Worm (Caenorhabditis elegans) whole organism, L4 larva: ENCODE data around the gene T21E8.4.

ENCODE experiments used
- D1046.2 ChIP-seq: fragments of 200-800 bp; sonication (Bioruptor generic); IDR thresholded peaks from 2 replicates; pipeline ENCODE4 v1.3.6; 2022; ENCODE audit warnings: missing genetic modification characterization, missing compliant biosample characterization
- F26F4.8 ChIP-seq: fragments of 200-800 bp; sonication (Bioruptor generic); conservative IDR thresholded peaks from 2 replicates; pipeline ENCODE4 v1.3.6; 2022; ENCODE audit warnings: missing genetic modification characterization, missing compliant biosample characterization
- F44E2.7 ChIP-seq: fragments of 200-800 bp; sonication (Bioruptor generic); IDR thresholded peaks from 2 replicates; pipeline ENCODE4 v2.1.2; 2022; ENCODE audit warnings: missing genetic modification characterization, missing compliant biosample characterization
- ZK337.2 ChIP-seq: fragments of 200-800 bp; sonication (Bioruptor generic); IDR thresholded peaks from 2 replicates; pipeline ENCODE4 v1.3.6; 2022; ENCODE audit warnings: missing genetic modification reagents, missing genetic modification characterization, missing compliant biosample characterization
- aha-1 ChIP-seq: fragments of 150-350 bp; peaks from one replicate; lab custom pipeline; 2014; ENCODE audit warnings: missing biosample characterization, missing genetic modification characterization
- ceh-20 ChIP-seq: fragments of 200-800 bp; sonication (Bioruptor generic); IDR thresholded peaks from 2 replicates; pipeline ENCODE4 v1.3.6; 2022; ENCODE audit warnings: missing genetic modification reagents, missing genetic modification characterization, missing compliant biosample characterization
- ceh-28 ChIP-seq: fragments of 150-350 bp; optimal IDR thresholded peaks from 2 replicates; lab custom pipeline; 2014; ENCODE audit warnings: missing biosample characterization, missing genetic modification reagents, missing genetic modification characterization
- ceh-44 ChIP-seq: fragments of 200-800 bp; sonication (Bioruptor generic); IDR thresholded peaks from 2 replicates; pipeline ENCODE4 v1.3.6; 2022; ENCODE audit warnings: missing genetic modification reagents, missing genetic modification characterization, missing compliant biosample characterization
- ctbp-1 ChIP-seq: fragments of 200-800 bp; sonication (Bioruptor generic); IDR thresholded peaks from 2 replicates; pipeline ENCODE4 v1.3.6; 2022; ENCODE audit warnings: missing genetic modification reagents, missing genetic modification characterization, missing compliant biosample characterization
- daf-12 ChIP-seq: fragments of 150-350 bp; optimal IDR thresholded peaks from 2 replicates; lab custom pipeline; 2014; ENCODE audit warnings: missing biosample characterization, missing genetic modification reagents, missing genetic modification characterization
- daf-8 ChIP-seq: fragments of 200-800 bp; sonication (Bioruptor generic); IDR thresholded peaks from 2 replicates; pipeline ENCODE4 v1.3.6; 2022; ENCODE audit warnings: missing genetic modification characterization, missing compliant biosample characterization
- dmd-6 ChIP-seq: fragments of 200-800 bp; sonication (Bioruptor generic); IDR thresholded peaks from 2 replicates; pipeline ENCODE4 v1.3.6; 2022; ENCODE audit warnings: missing genetic modification reagents, missing genetic modification characterization, missing compliant biosample characterization
- dpl-1 ChIP-seq: fragments of 150-350 bp; optimal IDR thresholded peaks from 2 replicates; lab custom pipeline; 2014; ENCODE audit warnings: missing biosample characterization, missing genetic modification reagents, missing genetic modification characterization
- dve-1 ChIP-seq: sonication (generic microtip); optimal IDR thresholded peaks from 2 replicates; lab custom pipeline; 2017; ENCODE audit warnings: antibody characterized with exemption, mild to moderate bottlenecking, missing genetic modification characterization, missing compliant biosample characterization; ENCODE audit not compliant: insufficient read depth
- fkh-10 ChIP-seq: fragments of 150-350 bp; optimal IDR thresholded peaks from 2 replicates; lab custom pipeline; 2014; ENCODE audit warnings: missing biosample characterization, missing genetic modification reagents, missing genetic modification characterization
- fos-1 ChIP-seq: fragments of 150-350 bp; optimal IDR thresholded peaks from 2 replicates; lab custom pipeline; 2014; ENCODE audit warnings: missing biosample characterization, missing genetic modification characterization
- gei-8 ChIP-seq: fragments of 200-800 bp; sonication (Bioruptor generic); optimal IDR thresholded peaks from 2 replicates; lab custom pipeline; 2018; ENCODE audit warnings: mild to moderate bottlenecking, missing genetic modification characterization, missing compliant biosample characterization
- hlh-11 ChIP-seq: fragments of 200-800 bp; sonication (Bioruptor generic); optimal IDR thresholded peaks from 2 replicates; lab custom pipeline; 2018; ENCODE audit warnings: mild to moderate bottlenecking, missing genetic modification characterization, missing compliant biosample characterization
- hlh-30 ChIP-seq: sonication (generic microtip); optimal IDR thresholded peaks from 2 replicates; lab custom pipeline; 2017; ENCODE audit warnings: antibody characterized with exemption, mild to moderate bottlenecking, missing genetic modification characterization, missing compliant biosample characterization; ENCODE audit not compliant: insufficient read depth
- hmg-1.1 ChIP-seq: fragments of 200-800 bp; sonication (Bioruptor generic); IDR thresholded peaks from 2 replicates; pipeline ENCODE4 v1.3.6; 2022; ENCODE audit warnings: missing genetic modification reagents, missing genetic modification characterization, missing compliant biosample characterization
- jun-1 ChIP-seq: fragments of 150-350 bp; optimal IDR thresholded peaks from 2 replicates; lab custom pipeline; 2014; ENCODE audit warnings: missing biosample characterization, missing genetic modification reagents, missing genetic modification characterization
- lim-7 ChIP-seq: fragments of 200-800 bp; sonication (Bioruptor generic); IDR thresholded peaks from 2 replicates; pipeline ENCODE4 v1.3.6; 2022; ENCODE audit warnings: missing genetic modification characterization, missing compliant biosample characterization
- lin-1 ChIP-seq: fragments of 200-800 bp; sonication (Bioruptor generic); IDR thresholded peaks from 2 replicates; pipeline ENCODE4 v1.3.6; 2022; ENCODE audit warnings: missing genetic modification reagents, missing genetic modification characterization, missing compliant biosample characterization
- lin-29 ChIP-seq: fragments of 200-800 bp; sonication (Bioruptor generic); IDR thresholded peaks from 2 replicates; pipeline ENCODE4 v1.3.6; 2022; ENCODE audit warnings: missing genetic modification reagents, missing genetic modification characterization, missing compliant biosample characterization
- lir-3 ChIP-seq: sonication (generic microtip); optimal IDR thresholded peaks from 2 replicates; lab custom pipeline; 2016; ENCODE audit warnings: mild to moderate bottlenecking, missing genetic modification characterization, missing compliant biosample characterization
- mdl-1 ChIP-seq, 2 experiments: fragments of 150-350 bp in 1 of 2; sonication (generic microtip) in 1 of 2; optimal IDR thresholded peaks; 2 replicates each; lab custom pipeline; 2014 to 2017; ENCODE audit warnings: missing biosample characterization in 2 of 2, missing genetic modification characterization in 2 of 2
- mdt-29 ChIP-seq: fragments of 200-800 bp; sonication (Bioruptor generic); IDR thresholded peaks from 2 replicates; pipeline ENCODE4 v1.3.6; 2022; ENCODE audit warnings: missing genetic modification reagents, missing genetic modification characterization, missing compliant biosample characterization
- mes-2 ChIP-seq: sonication (generic microtip); optimal IDR thresholded peaks from 2 replicates; lab custom pipeline; 2016; ENCODE audit warnings: missing genotype, mild to moderate bottlenecking, missing genetic modification characterization, missing compliant biosample characterization; ENCODE audit not compliant: poor library complexity, severe bottlenecking
- mxl-2 ChIP-seq: fragments of 200-800 bp; sonication (Bioruptor generic); conservative IDR thresholded peaks from 2 replicates; pipeline ENCODE4 v1.3.6; 2022; ENCODE audit warnings: missing genetic modification reagents, missing genetic modification characterization, missing compliant biosample characterization
- mxl-3 ChIP-seq: fragments of 200-800 bp; sonication (Bioruptor generic); optimal IDR thresholded peaks from 2 replicates; lab custom pipeline; 2018; ENCODE audit warnings: mild to moderate bottlenecking, missing genetic modification characterization, missing compliant biosample characterization
- nhr-11 ChIP-seq: fragments of 150-350 bp; optimal IDR thresholded peaks from 2 replicates; lab custom pipeline; 2014; ENCODE audit warnings: missing biosample characterization, missing genetic modification characterization
- nhr-41 ChIP-seq: fragments of 200-800 bp; sonication (Bioruptor generic); IDR thresholded peaks from 2 replicates; pipeline ENCODE4 v1.3.6; 2022; ENCODE audit warnings: missing genetic modification reagents, missing genetic modification characterization, missing compliant biosample characterization
- nhr-42 ChIP-seq: fragments of 200-800 bp; sonication (Bioruptor generic); IDR thresholded peaks from 2 replicates; pipeline ENCODE4 v1.3.6; 2022; ENCODE audit warnings: missing genetic modification characterization, missing compliant biosample characterization
- nhr-48 ChIP-seq: sonication (generic microtip); optimal IDR thresholded peaks from 2 replicates; lab custom pipeline; 2016; ENCODE audit warnings: mild to moderate bottlenecking, missing genetic modification characterization, missing compliant biosample characterization
- nhr-77 ChIP-seq: fragments of 150-350 bp; optimal IDR thresholded peaks from 2 replicates; lab custom pipeline; 2014; ENCODE audit warnings: missing biosample characterization, missing genetic modification characterization
- pha-4 ChIP-seq, 2 experiments: fragments of 150-350 bp in 1 of 2; fragments of 200-800 bp in 1 of 2; sonication (Bioruptor generic) in 1 of 2; IDR thresholded peaks in 1 of 2; optimal IDR thresholded peaks in 1 of 2; 2 replicates each; pipeline versions ENCODE4 v1.3.6 to Lab custom; 2014 to 2022; ENCODE audit warnings: missing genetic modification characterization in 2 of 2, missing genetic modification reagents in 2 of 2, missing biosample characterization in 1 of 2, missing compliant biosample characterization in 1 of 2
- php-3 ChIP-seq: fragments of 200-800 bp; sonication (Bioruptor generic); IDR thresholded peaks from 2 replicates; pipeline ENCODE4 v1.3.6; 2022; ENCODE audit warnings: missing genetic modification reagents, missing genetic modification characterization, missing compliant biosample characterization
- rbr-2 ChIP-seq: sonication (generic microtip); optimal IDR thresholded peaks from 2 replicates; lab custom pipeline; 2016; ENCODE audit warnings: missing genotype, missing genetic modification characterization, missing compliant biosample characterization
- saeg-2 ChIP-seq: fragments of 200-800 bp; sonication (Bioruptor generic); IDR thresholded peaks from 2 replicates; pipeline ENCODE4 v1.3.6; 2022; ENCODE audit warnings: missing genetic modification reagents, missing genetic modification characterization, missing compliant biosample characterization
- set-16 ChIP-seq: fragments of 200-800 bp; sonication (Bioruptor generic); IDR thresholded peaks from 2 replicates; pipeline ENCODE4 v1.3.6; 2022; ENCODE audit warnings: missing genetic modification reagents, missing genetic modification characterization, missing compliant biosample characterization
- skn-1 ChIP-seq: fragments of 150-350 bp; optimal IDR thresholded peaks from 2 replicates; lab custom pipeline; 2014; ENCODE audit warnings: missing biosample characterization, missing genetic modification characterization
- snpc-1.2 ChIP-seq: fragments of 200-800 bp; sonication (Bioruptor generic); IDR thresholded peaks from 2 replicates; pipeline ENCODE4 v1.3.6; 2022; ENCODE audit warnings: missing genetic modification reagents, missing genetic modification characterization, missing compliant biosample characterization
- unc-130 ChIP-seq: sonication (generic microtip); optimal IDR thresholded peaks from 2 replicates; lab custom pipeline; 2016; ENCODE audit warnings: missing genetic modification reagents, missing genetic modification characterization, missing compliant biosample characterization
- unc-62 ChIP-seq, 3 experiments: fragments of 150-350 bp in 1 of 3; sonication (generic microtip); optimal IDR thresholded peaks in 2 of 3; peaks in 1 of 3; 1 replicate in 1 of 3; 2 replicates in 2 of 3; lab custom pipeline; 2014 to 2017; ENCODE audit warnings: missing biosample characterization in 3 of 3, missing genetic modification characterization in 3 of 3, missing genetic modification reagents in 3 of 3, missing genotype in 1 of 3
- ztf-11 ChIP-seq: fragments of 150-350 bp; optimal IDR thresholded peaks from 2 replicates; lab custom pipeline; 2014; ENCODE audit warnings: missing biosample characterization, missing genetic modification characterization
- ztf-7 ChIP-seq: fragments of 150-350 bp; optimal IDR thresholded peaks from 2 replicates; lab custom pipeline; 2014; ENCODE audit warnings: missing biosample characterization, missing genetic modification characterization

The T21E8.4 gene

DNA sequence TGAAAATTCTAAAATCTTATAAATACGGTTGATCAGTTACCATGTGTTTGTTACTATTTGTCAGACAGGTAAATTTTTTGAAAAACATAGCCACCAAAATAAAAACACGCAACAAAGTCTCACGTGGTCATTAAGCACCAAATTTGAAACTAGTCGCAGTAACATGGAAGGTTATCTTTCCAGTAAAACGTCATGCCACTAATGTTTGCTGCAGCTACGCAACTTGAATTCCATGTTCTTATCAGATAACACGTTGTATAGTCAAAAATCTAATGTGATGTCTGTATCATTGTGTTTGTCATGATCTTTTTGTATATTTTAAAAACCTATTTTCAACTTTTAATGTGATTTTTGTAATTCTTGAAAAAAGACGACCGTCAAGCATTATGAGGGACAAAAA lies 21.2 kb downstream of the T21E8.4 start (continued):
- no peak for TF ChIP-seq D1046.2
- no peak for TF ChIP-seq ctbp-1 (GFP tag; lab: Robert Waterston, UW)
- TF ChIP-seq skn-1 (tag; lab: Kevin White, UChicago) = no peak
- peak; percentile 61; the same call in 1 of the 2 replicates for TF ChIP-seq php-3 (GFP tag; lab: Robert Waterston, UW)
- no peak for TF ChIP-seq gei-8
- no peak for TF ChIP-seq fos-1
- no peak for TF ChIP-seq nhr-11
- TF ChIP-seq F44E2.7 (GFP tag; lab: Robert Waterston, UW) = no peak
- TF ChIP-seq lir-3 (tag; lab: Kevin White, UChicago) = no peak
- no peak for TF ChIP-seq saeg-2
- no peak for TF ChIP-seq unc-130 (GFP tag; lab: Kevin White, UChicago)
- no peak for TF ChIP-seq aha-1 (tag; lab: Kevin White, UChicago)
- TF ChIP-seq dpl-1 (GFP tag; lab: Kevin White, UChicago) = no peak
- no peak for TF ChIP-seq lin-29 (GFP tag; lab: Robert Waterston, UW)
- no peak for TF ChIP-seq mxl-2
- TF ChIP-seq ZK337.2 = no peak
- no peak for TF ChIP-seq hmg-1.1 (GFP tag; lab: Robert Waterston, UW)
- peak; percentile 74 for TF ChIP-seq lin-1 (GFP tag; lab: Robert Waterston, UW)
- TF ChIP-seq F26F4.8 = no peak
- peak in 1 of 2 experiments; percentile 73 for TF ChIP-seq mdl-1 (tag; optimal IDR thresholded peaks at IDR 0.05; lab: Kevin White, UChicago)
- TF ChIP-seq daf-12 (tag; lab: Kevin White, UChicago) = no peak
- peak in 1 of 2 experiments; percentile 66 for TF ChIP-seq unc-62 (GFP tag; optimal IDR thresholded peaks at IDR 0.05 in 1 of 2; lab: Kevin White, UChicago)
- no peak for TF ChIP-seq unc-62 (tag; optimal IDR thresholded peaks at IDR 0.05; lab: Kevin White, UChicago)
- TF ChIP-seq mxl-3 (GFP tag; lab: Kevin White, UChicago) = peak; percentile 67
- peak; percentile 24 for TF ChIP-seq ztf-7 (tag; lab: Kevin White, UChicago)
- TF ChIP-seq nhr-42 (GFP tag; lab: Robert Waterston, UW) = no peak

DNA sequence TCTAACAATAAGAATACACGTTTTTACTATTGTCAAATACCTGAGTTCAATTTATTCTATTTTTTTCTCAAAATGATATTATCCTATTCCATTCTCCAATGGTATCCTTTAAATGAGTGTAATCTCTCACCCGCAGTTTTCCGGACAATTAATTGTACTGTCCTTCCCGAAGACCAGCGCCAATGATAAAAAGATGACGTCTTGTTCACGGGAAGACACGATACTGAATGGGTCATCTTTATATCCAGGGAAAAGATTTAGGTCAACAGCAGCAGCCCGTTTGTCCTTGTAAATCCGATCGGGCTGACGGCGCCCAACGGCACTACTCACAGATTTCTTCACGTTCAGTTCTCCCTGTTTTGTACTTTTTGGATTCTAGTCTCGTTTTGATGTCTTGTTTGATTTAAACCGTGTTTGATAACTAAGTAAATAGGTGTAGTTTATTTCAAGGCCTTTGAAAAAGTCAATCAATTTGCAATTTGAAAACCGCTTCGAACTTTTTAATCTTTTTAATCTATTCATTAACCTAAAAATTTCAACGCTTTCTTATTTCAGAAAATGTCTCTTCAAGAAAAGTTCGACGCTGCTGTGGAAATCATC lies 22.2 kb downstream of the T21E8.4 start, which contains the start of gene acbp-3:
acbp-3 (plus strand) TSS at position 550 of the 600 bp plus-strand sequence.
- TF ChIP-seq nhr-77 (tag; lab: Kevin White, UChicago) (no peak), fkh-10 (GFP tag; lab: Kevin White, UChicago) (no peak), ceh-44 (GFP tag; lab: Robert Waterston, UW) (no peak), ceh-28 (tag; lab: Kevin White, UChicago) (no peak), jun-1 (tag; lab: Kevin White, UChicago) (no peak), mxl-3 (GFP tag; lab: Kevin White, UChicago) (no peak), set-16 (GFP tag; lab: Robert Waterston, UW) (no peak), daf-8 (GFP tag; lab: Robert Waterston, UW) (no peak), F26F4.8 (no peak), nhr-41 (GFP tag; lab: Robert Waterston, UW) (no peak)

DNA sequence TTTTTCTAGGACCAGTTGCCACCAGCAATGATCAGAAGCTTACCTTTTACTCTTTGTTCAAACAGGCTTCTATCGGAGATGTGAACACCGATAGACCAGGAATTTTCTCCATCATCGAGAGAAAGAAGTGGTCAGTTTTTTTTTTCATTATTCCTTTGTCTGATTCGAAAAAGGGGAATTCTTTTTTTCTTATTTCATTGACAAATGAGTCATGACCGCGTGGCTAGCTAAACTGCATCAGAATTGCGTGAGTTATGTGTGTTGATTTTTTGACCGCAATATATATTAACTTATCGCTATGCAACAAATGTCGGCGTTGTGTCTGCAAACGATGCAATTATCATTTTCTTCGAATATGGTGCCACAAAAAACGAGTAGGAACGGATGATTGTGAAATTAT lies 22.8 kb downstream of the T21E8.4 start:
- peak; percentile 39 for TF ChIP-seq dve-1 (tag; lab: Kevin White, UChicago)
- TF ChIP-seq F44E2.7 (GFP tag; lab: Robert Waterston, UW) = no peak
- TF ChIP-seq pha-4 (GFP tag; IDR thresholded peaks at IDR 0.05; lab: Robert Waterston, UW) = no peak
- no peak for TF ChIP-seq pha-4 (tag; optimal IDR thresholded peaks at IDR 0.05; lab: Kevin White, UChicago)
- 0 out of 2 replicates have a peak, but pooled peaks have one; percentile 27 for TF ChIP-seq ceh-20 (GFP tag; lab: Robert Waterston, UW)
- TF ChIP-seq hlh-30 (tag; lab: Kevin White, UChicago) = peak; percentile 6
- peak; percentile 33 for TF ChIP-seq mxl-3 (GFP tag; lab: Kevin White, UChicago)
- no peak for TF ChIP-seq mdt-29
- peak in 1 of 2 experiments; percentile 77 for TF ChIP-seq mdl-1 (tag; optimal IDR thresholded peaks at IDR 0.05; lab: Kevin White, UChicago)
- no peak for TF ChIP-seq lim-7
- TF ChIP-seq fkh-10 (GFP tag; lab: Kevin White, UChicago) = no peak
- TF ChIP-seq unc-62 (GFP tag; optimal IDR thresholded peaks at IDR 0.05 in 1 of 2; lab: Kevin White, UChicago) = peak in 1 of 2 experiments; percentile 45
- no peak for TF ChIP-seq unc-62 (tag; optimal IDR thresholded peaks at IDR 0.05; lab: Kevin White, UChicago)
- TF ChIP-seq snpc-1.2 (GFP tag; lab: Robert Waterston, UW) = no peak
- TF ChIP-seq hlh-11 (tag; lab: Kevin White, UChicago) = peak; percentile 45
- no peak for TF ChIP-seq mes-2 (tag; lab: Kevin White, UChicago)
- no peak for TF ChIP-seq ceh-44 (GFP tag; lab: Robert Waterston, UW)
- TF ChIP-seq jun-1 (tag; lab: Kevin White, UChicago) = no peak
- TF ChIP-seq dmd-6 (GFP tag; lab: Robert Waterston, UW) = peak; percentile 32; the same call in 1 of the 2 replicates
- peak; percentile 53 for TF ChIP-seq nhr-48 (tag; lab: Kevin White, UChicago)
- no peak for TF ChIP-seq rbr-2 (tag; lab: Kevin White, UChicago)
- TF ChIP-seq ztf-11 = no peak
